Fruit fly (Drosophila melanogaster) whole organism, embryonic: ENCODE data around the gene CG2747.
A peak's percentile ranks its signal among the peaks of the same experiment; 100 is the strongest.

Source experiments
- Atf6 ChIP-seq: fragments of 200-800 bp; sonication (Bioruptor generic); IDR thresholded peaks from 2 replicates; pipeline ENCODE4 v1.3.6; 2022; ENCODE audit warnings: missing biosample characterization, missing genetic modification characterization
- Bdp1 ChIP-seq: fragments of 200-800 bp; sonication (Bioruptor generic); optimal IDR thresholded peaks from 3 replicates; lab custom pipeline; 2016; ENCODE audit warnings: missing biosample characterization, missing genetic modification characterization
- CG11398 ChIP-seq: fragments of 200-800 bp; sonication (Bioruptor generic); optimal IDR thresholded peaks from 2 replicates; lab custom pipeline; 2016; ENCODE audit warnings: missing biosample characterization, missing genetic modification characterization
- CG14710 ChIP-seq: fragments of 200-800 bp; sonication (Bioruptor generic); optimal IDR thresholded peaks from 3 replicates; lab custom pipeline; 2019; ENCODE audit warnings: missing biosample characterization, mild to moderate bottlenecking, missing genetic modification characterization, moderate library complexity
- CG15514 ChIP-seq: fragments of 200-800 bp; sonication (Bioruptor generic); optimal IDR thresholded peaks from 3 replicates; lab custom pipeline; 2017; ENCODE audit warnings: missing biosample characterization, missing genetic modification characterization, mild to moderate bottlenecking, moderate library complexity, missing genetic modification reagents
- CG17612 ChIP-seq: fragments of 200-800 bp; sonication (Bioruptor generic); IDR thresholded peaks from 2 replicates; pipeline ENCODE4 v1.3.6; 2022; ENCODE audit warnings: missing biosample characterization, missing genetic modification characterization
- CG2116 ChIP-seq: fragments of 200-800 bp; sonication (Bioruptor generic); optimal IDR thresholded peaks from 3 replicates; lab custom pipeline; 2018; ENCODE audit warnings: missing biosample characterization, mild to moderate bottlenecking, missing genetic modification characterization
- CG2875 ChIP-seq: fragments of 200-800 bp; sonication (Bioruptor generic); optimal IDR thresholded peaks from 2 replicates; lab custom pipeline; 2017; ENCODE audit warnings: missing biosample characterization, mild to moderate bottlenecking, missing genetic modification characterization, missing genetic modification reagents
- CG30403 ChIP-seq: fragments of 200-800 bp; sonication (Bioruptor generic); optimal IDR thresholded peaks from 3 replicates; lab custom pipeline; 2016; ENCODE audit warnings: missing biosample characterization, missing genetic modification characterization
- CG3065 ChIP-seq: fragments of 200-800 bp; sonication (Bioruptor generic); optimal IDR thresholded peaks from 2 replicates; lab custom pipeline; 2016; ENCODE audit warnings: missing biosample characterization, missing genetic modification characterization
- CG43689 ChIP-seq: fragments of 200-800 bp; sonication (Bioruptor generic); IDR thresholded peaks from 2 replicates; pipeline ENCODE4 v1.3.6; 2022; ENCODE audit warnings: missing biosample characterization, missing genetic modification characterization
- CG4854 ChIP-seq: fragments of 200-800 bp; sonication (Bioruptor generic); optimal IDR thresholded peaks from 2 replicates; lab custom pipeline; 2016; ENCODE audit warnings: missing biosample characterization, missing genetic modification characterization, inconsistent platforms
- CG5953 ChIP-seq: fragments of 200-800 bp; sonication (Bioruptor generic); IDR thresholded peaks from 2 replicates; pipeline ENCODE4 v1.3.6; 2022; ENCODE audit warnings: missing biosample characterization, missing genetic modification characterization
- CG8089 ChIP-seq: fragments of 200-800 bp; sonication (Bioruptor generic); optimal IDR thresholded peaks from 3 replicates; lab custom pipeline; 2016; ENCODE audit warnings: missing biosample characterization, missing genetic modification characterization
- CG8359 ChIP-seq: fragments of 200-800 bp; sonication (Bioruptor generic); optimal IDR thresholded peaks from 2 replicates; lab custom pipeline; 2017; ENCODE audit warnings: missing biosample characterization, mild to moderate bottlenecking, missing genetic modification characterization, borderline replicate concordance
- CG8388 ChIP-seq: fragments of 200-800 bp; sonication (Bioruptor generic); optimal IDR thresholded peaks from 2 replicates; lab custom pipeline; 2019; ENCODE audit warnings: missing biosample characterization, mild to moderate bottlenecking, missing genetic modification characterization, moderate library complexity
- CG8944 ChIP-seq: fragments of 200-800 bp; sonication (Bioruptor generic); optimal IDR thresholded peaks from 3 replicates; lab custom pipeline; 2016; ENCODE audit warnings: missing biosample characterization, missing genetic modification characterization
- Camta ChIP-seq: fragments of 200-800 bp; sonication (Bioruptor generic); optimal IDR thresholded peaks from 2 replicates; lab custom pipeline; 2016; ENCODE audit warnings: missing biosample characterization, missing genetic modification characterization
- CoRest ChIP-seq: fragments of 200-800 bp; sonication (Bioruptor generic); optimal IDR thresholded peaks from 3 replicates; lab custom pipeline; 2018; ENCODE audit warnings: missing biosample characterization, mild to moderate bottlenecking, missing genetic modification characterization, moderate library complexity
- D19A ChIP-seq: fragments of 200-800 bp; optimal IDR thresholded peaks from 3 replicates; lab custom pipeline; 2019; ENCODE audit warnings: missing biosample characterization, mild to moderate bottlenecking, missing genetic modification characterization, moderate library complexity
- Deaf1 ChIP-seq: fragments of 200-800 bp; optimal IDR thresholded peaks from 3 replicates; lab custom pipeline; 2019; ENCODE audit warnings: missing biosample characterization, mild to moderate bottlenecking, missing genetic modification characterization, moderate library complexity
- Dip3 ChIP-seq: fragments of 200-800 bp; sonication (Bioruptor generic); optimal IDR thresholded peaks from 3 replicates; lab custom pipeline; 2016; ENCODE audit warnings: missing biosample characterization, missing genetic modification characterization
- Drgx ChIP-seq: fragments of 200-800 bp; sonication (Bioruptor generic); IDR thresholded peaks from 2 replicates; pipeline ENCODE4 v1.3.6; 2022; ENCODE audit warnings: missing biosample characterization, missing genetic modification characterization
- Elba2 ChIP-seq: fragments of 200-800 bp; sonication (Bioruptor generic); optimal IDR thresholded peaks from 3 replicates; lab custom pipeline; 2016; ENCODE audit warnings: missing biosample characterization, missing genetic modification characterization
- HLH4C ChIP-seq: fragments of 200-800 bp; sonication (Bioruptor generic); IDR thresholded peaks from 3 replicates; pipeline ENCODE4 v1.3.6; 2022; ENCODE audit warnings: missing biosample characterization, missing genetic modification characterization; ENCODE audit not compliant: partially characterized antibody
- Mes4 ChIP-seq: fragments of 200-800 bp; sonication (Bioruptor generic); optimal IDR thresholded peaks from 2 replicates; lab custom pipeline; 2016; ENCODE audit warnings: missing biosample characterization, missing genetic modification characterization
- Side ChIP-seq: fragments of 200-800 bp; sonication (Bioruptor generic); optimal IDR thresholded peaks from 2 replicates; lab custom pipeline; 2016; ENCODE audit warnings: missing biosample characterization, missing genetic modification characterization
- Six4 ChIP-seq: fragments of 200-800 bp; sonication (Bioruptor generic); optimal IDR thresholded peaks from 2 replicates; lab custom pipeline; 2016; ENCODE audit warnings: missing biosample characterization, missing genetic modification characterization
- Sox102F ChIP-seq: fragments of 200-800 bp; sonication (Bioruptor generic); optimal IDR thresholded peaks from 2 replicates; lab custom pipeline; 2018; ENCODE audit warnings: missing biosample characterization, mild to moderate bottlenecking, missing genetic modification characterization, moderate library complexity
- abd-A ChIP-seq: fragments of 200-800 bp; sonication (Bioruptor generic); optimal IDR thresholded peaks from 3 replicates; lab custom pipeline; 2019; ENCODE audit warnings: missing biosample characterization, mild to moderate bottlenecking, missing genetic modification characterization, moderate library complexity
- al ChIP-seq: fragments of 200-800 bp; sonication (Bioruptor generic); IDR thresholded peaks from 2 replicates; pipeline ENCODE4 v1.3.6; 2022; ENCODE audit warnings: missing biosample characterization, missing genetic modification characterization
- ase ChIP-seq: fragments of 200-800 bp; sonication (Bioruptor generic); IDR thresholded peaks from 3 replicates; pipeline ENCODE4 v1.3.6; 2022; ENCODE audit warnings: missing biosample characterization, missing genetic modification characterization
- chm ChIP-seq: fragments of 200-800 bp; sonication (Bioruptor generic); IDR thresholded peaks from 2 replicates; pipeline ENCODE4 v1.3.6; 2022; ENCODE audit warnings: missing biosample characterization, missing genetic modification characterization
- disco-r ChIP-seq: fragments of 200-800 bp; sonication (Bioruptor generic); optimal IDR thresholded peaks from 2 replicates; lab custom pipeline; 2016; ENCODE audit warnings: missing biosample characterization, missing genetic modification characterization
- en ChIP-seq: fragments of 200-800 bp; sonication (Bioruptor generic); optimal IDR thresholded peaks from 2 replicates; lab custom pipeline; 2016; ENCODE audit warnings: missing biosample characterization, missing genetic modification characterization
- eve ChIP-seq, 2 experiments: fragments of >200 bp; optimal IDR thresholded peaks; 2 replicates each; lab custom pipeline; 2017; ENCODE audit warnings: missing biosample characterization in 2 of 2, missing genetic modification characterization in 2 of 2
- gem ChIP-seq: fragments of 200-800 bp; sonication (Bioruptor generic); optimal IDR thresholded peaks from 2 replicates; lab custom pipeline; 2019; ENCODE audit warnings: missing biosample characterization, mild to moderate bottlenecking, missing genetic modification characterization, moderate library complexity
- hth ChIP-seq: fragments of >200 bp; optimal IDR thresholded peaks from 2 replicates; lab custom pipeline; 2017; ENCODE audit warnings: inconsistent platforms
- ken ChIP-seq: fragments of 200-800 bp; sonication (Bioruptor generic); IDR thresholded peaks from 3 replicates; pipeline ENCODE4 v1.3.6; 2022; ENCODE audit warnings: missing biosample characterization, missing genetic modification characterization
- pan ChIP-seq, 4 experiments: fragments of >200 bp in 3 of 4; fragments of 200-800 bp in 1 of 4; sonication (Bioruptor generic) in 1 of 4; optimal IDR thresholded peaks in 3 of 4; IDR thresholded peaks in 1 of 4; 2 replicates each; pipeline versions ENCODE4 v1.3.6 to Lab custom; 2017 to 2022; ENCODE audit warnings: missing biosample characterization in 2 of 4, missing genetic modification characterization in 2 of 4, mixed read lengths in 1 of 4
- pum ChIP-seq: fragments of 200-800 bp; sonication (Bioruptor generic); optimal IDR thresholded peaks from 2 replicates; lab custom pipeline; 2016; ENCODE audit warnings: missing biosample characterization, missing genetic modification characterization
- schlank ChIP-seq: fragments of 200-800 bp; sonication (Bioruptor generic); optimal IDR thresholded peaks from 2 replicates; lab custom pipeline; 2018; ENCODE audit warnings: missing biosample characterization, mild to moderate bottlenecking, missing genetic modification characterization
- scrt ChIP-seq: fragments of 200-800 bp; sonication (Bioruptor generic); optimal IDR thresholded peaks from 2 replicates; lab custom pipeline; 2018; ENCODE audit warnings: missing biosample characterization, mild to moderate bottlenecking, missing genetic modification characterization, moderate library complexity
- sisA ChIP-seq: fragments of 200-800 bp; sonication (Bioruptor generic); IDR thresholded peaks from 2 replicates; pipeline ENCODE4 v1.3.6; 2022; ENCODE audit warnings: missing biosample characterization, missing genetic modification characterization
- sna ChIP-seq: fragments of 200-800 bp; sonication (Bioruptor generic); IDR thresholded peaks from 2 replicates; pipeline ENCODE4 v1.3.6; 2022; ENCODE audit warnings: missing biosample characterization, missing genetic modification characterization; ENCODE audit not compliant: partially characterized antibody
- sr ChIP-seq: fragments of 200-800 bp; sonication (Bioruptor generic); IDR thresholded peaks from 3 replicates; pipeline ENCODE4 v1.3.6; 2022; ENCODE audit warnings: missing biosample characterization, missing genetic modification characterization
- trh ChIP-seq: fragments of 200-800 bp; sonication (Bioruptor generic); optimal IDR thresholded peaks from 2 replicates; lab custom pipeline; 2016; ENCODE audit warnings: missing biosample characterization, missing genetic modification characterization
- usp ChIP-seq: fragments of >200 bp; optimal IDR thresholded peaks from 2 replicates; lab custom pipeline; 2017; ENCODE audit warnings: missing biosample characterization, missing genetic modification characterization
- vfl ChIP-seq: fragments of 200-800 bp; sonication (Bioruptor generic); optimal IDR thresholded peaks from 2 replicates; lab custom pipeline; 2016; ENCODE audit warnings: missing biosample characterization, missing genetic modification characterization
- zf30C ChIP-seq: fragments of 200-800 bp; sonication (Bioruptor generic); optimal IDR thresholded peaks from 3 replicates; lab custom pipeline; 2018; ENCODE audit warnings: missing biosample characterization, mild to moderate bottlenecking, missing genetic modification characterization

CG2747 gene

DNA sequence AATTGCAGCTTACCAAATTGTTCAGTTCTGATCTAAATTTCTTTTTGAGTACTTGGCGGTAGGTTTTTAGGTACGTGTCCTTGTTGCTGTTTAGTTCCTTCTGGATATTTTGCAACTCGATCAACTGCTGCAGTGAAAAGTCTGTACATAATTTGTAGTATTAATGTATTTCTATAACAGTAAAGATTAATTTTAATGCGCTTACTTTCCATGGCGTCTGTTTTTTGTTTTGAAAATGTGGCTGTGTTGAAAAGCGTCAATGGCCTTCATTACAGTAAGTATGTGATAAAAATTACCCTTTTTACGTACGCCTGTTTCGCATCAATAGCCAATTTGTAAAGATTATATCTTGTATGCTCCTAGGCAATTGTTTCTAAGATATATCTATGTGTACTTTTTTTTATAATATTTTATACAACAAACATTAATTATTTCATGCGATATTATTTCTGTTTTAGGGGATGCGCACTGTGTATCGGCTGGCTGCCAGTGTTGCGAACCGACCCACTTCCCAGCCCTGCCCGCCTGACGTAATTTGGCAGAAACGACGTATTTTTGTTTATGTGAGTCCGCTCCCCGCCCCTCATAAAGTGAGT is 29.4 kb downstream of the CG2747 start, which contains the start of the genes Kmn2 and CG2698 (continued):
- TF ChIP-seq scrt: peak; percentile 88
- peak; percentile 75; the same call in 2 of the 3 replicates for TF ChIP-seq sr (GFP tag; lab: Robert Waterston, UW)
- TF ChIP-seq CG14710: peak; percentile 96
- TF ChIP-seq CG8944 (GFP tag; lab: Kevin White, UChicago): peak; percentile 83
- peak; percentile 93 for TF ChIP-seq CG43689 (GFP tag; lab: Robert Waterston, UW)
- TF ChIP-seq HLH4C: no peak; the same call in 1 of the 3 replicates
- peak; percentile 94 for TF ChIP-seq CG8388 (GFP tag; lab: Kevin White, UChicago)
- peak; percentile 91 for TF ChIP-seq CG2875 (GFP tag; lab: Kevin White, UChicago)
- TF ChIP-seq en (GFP tag; lab: Kevin White, UChicago): no peak
- TF ChIP-seq ase (GFP tag; lab: Robert Waterston, UW): peak; percentile 97
- TF ChIP-seq hth (lab: Kevin White, UChicago): no peak
- TF ChIP-seq Mes4 (GFP tag; lab: Kevin White, UChicago): peak; percentile 61
- peak; percentile 73 for TF ChIP-seq Deaf1 (tag; lab: Kevin White, UChicago)
- TF ChIP-seq CG17612 (GFP tag; lab: Robert Waterston, UW): peak; percentile 95
- peak; percentile 97 for TF ChIP-seq ken (GFP tag; lab: Robert Waterston, UW)
- TF ChIP-seq schlank (tag; lab: Kevin White, UChicago): peak; percentile 84
- TF ChIP-seq trh (GFP tag; lab: Kevin White, UChicago): peak; percentile 91
- peak; percentile 79 for TF ChIP-seq CG3065 (GFP tag; lab: Kevin White, UChicago)
- TF ChIP-seq Elba2 (GFP tag; lab: Kevin White, UChicago): peak; percentile 78
- TF ChIP-seq CG8089 (GFP tag; lab: Kevin White, UChicago): peak; percentile 38
- TF ChIP-seq Sox102F: peak; percentile 94
- TF ChIP-seq gem (tag; lab: Kevin White, UChicago): peak; percentile 97
- TF ChIP-seq Dip3 (GFP tag; lab: Kevin White, UChicago): peak; percentile 80
- peak; percentile 90 for TF ChIP-seq CG15514
- peak; percentile 97 for TF ChIP-seq al (GFP tag; lab: Robert Waterston, UW)
- peak; percentile 97 for TF ChIP-seq CG30403
- no peak for TF ChIP-seq usp
- peak; percentile 98 for TF ChIP-seq sisA (GFP tag; lab: Robert Waterston, UW)
- peak; percentile 93 for TF ChIP-seq Six4 (GFP tag; lab: Kevin White, UChicago)
- peak; percentile 96 for TF ChIP-seq Drgx (GFP tag; lab: Robert Waterston, UW)
- TF ChIP-seq pan (optimal IDR thresholded peaks at IDR 0.05; lab: Kevin White, UChicago): no peak
- TF ChIP-seq pan (GFP tag; optimal IDR thresholded peaks at IDR 0.05 in 1 of 2, IDR thresholded peaks at IDR 0.05 in 1 of 2): peak in 1 of 2 experiments; percentile 98
- peak; percentile 97 for TF ChIP-seq CoRest (tag; lab: Kevin White, UChicago)
- peak; percentile 67 for TF ChIP-seq CG8359 (GFP tag; lab: Kevin White, UChicago)
- TF ChIP-seq CG5953 (GFP tag; lab: Robert Waterston, UW): peak; percentile 96
- no peak for TF ChIP-seq CG11398 (GFP tag; lab: Kevin White, UChicago)
- TF ChIP-seq abd-A (tag; lab: Kevin White, UChicago): no peak
- peak; percentile 85 for TF ChIP-seq pum (GFP tag; lab: Kevin White, UChicago)
- peak; percentile 43; the same call in 1 of the 2 replicates for TF ChIP-seq sna (GFP tag; lab: Robert Waterston, UW)
- TF ChIP-seq vfl (GFP tag; lab: Kevin White, UChicago): peak; percentile 90
- peak; percentile 66 for TF ChIP-seq Camta
- peak; percentile 84 for TF ChIP-seq CG4854
- peak; percentile 51 for TF ChIP-seq disco-r (GFP tag; lab: Kevin White, UChicago)
- peak; percentile 97 for TF ChIP-seq Atf6 (GFP tag; lab: Robert Waterston, UW)
- peak; percentile 70 for TF ChIP-seq Side (GFP tag; lab: Kevin White, UChicago)
- TF ChIP-seq eve (GFP tag; optimal IDR thresholded peaks at IDR 0.05; lab: Kevin White, UChicago): no peak
- peak; percentile 90 for TF ChIP-seq D19A (tag; lab: Kevin White, UChicago)
- peak; percentile 98 for TF ChIP-seq chm
- TF ChIP-seq zf30C (GFP tag; lab: Kevin White, UChicago): no peak
- TF ChIP-seq Bdp1 (GFP tag; lab: Kevin White, UChicago): peak; percentile 74
- peak; percentile 77 for TF ChIP-seq CG2116 (GFP tag; lab: Kevin White, UChicago)
